Worm (Caenorhabditis elegans) whole organism, L3 larva: ENCODE measurements around the gene mrps-31.

Experiments used
- R02D3.7 ChIP-seq: fragments of 150-350 bp; optimal IDR thresholded peaks from 2 replicates; lab custom pipeline; 2014; ENCODE audit warnings: missing biosample characterization, missing genetic modification characterization
- ZK546.5 ChIP-seq: sonication (generic microtip); optimal IDR thresholded peaks from 2 replicates; lab custom pipeline; 2017; ENCODE audit warnings: missing biosample characterization, missing genetic modification characterization
- aly-2 ChIP-seq: fragments of 150-350 bp; optimal IDR thresholded peaks from 2 replicates; lab custom pipeline; 2014; ENCODE audit warnings: missing biosample characterization, missing genetic modification characterization
- ama-1 ChIP-seq: fragments of 150-350 bp; optimal IDR thresholded peaks from 2 replicates; lab custom pipeline; 2018
- ceh-28 ChIP-seq: fragments of 150-350 bp; optimal IDR thresholded peaks from 2 replicates; lab custom pipeline; 2014; ENCODE audit warnings: missing biosample characterization, missing genetic modification reagents, missing genetic modification characterization
- ceh-82 ChIP-seq: fragments of 150-350 bp; optimal IDR thresholded peaks from 2 replicates; lab custom pipeline; 2014; ENCODE audit warnings: missing biosample characterization, missing genetic modification characterization
- ceh-9 ChIP-seq: sonication (generic microtip); optimal IDR thresholded peaks from 2 replicates; lab custom pipeline; 2018; ENCODE audit warnings: missing biosample characterization, missing genetic modification characterization
- daf-12 ChIP-seq: fragments of 150-350 bp; optimal IDR thresholded peaks from 2 replicates; lab custom pipeline; 2014; ENCODE audit warnings: missing biosample characterization, missing genetic modification reagents, missing genetic modification characterization
- egl-27 ChIP-seq: sonication (generic microtip); optimal IDR thresholded peaks from 4 replicates; lab custom pipeline; 2017; ENCODE audit warnings: missing biosample characterization, missing genetic modification reagents, missing genetic modification characterization
- egl-5 ChIP-seq: fragments of 150-350 bp; optimal IDR thresholded peaks from 2 replicates; lab custom pipeline; 2017; ENCODE audit warnings: missing biosample characterization, missing genetic modification reagents, missing genetic modification characterization, inconsistent platforms
- elt-1 ChIP-seq: fragments of 150-350 bp; optimal IDR thresholded peaks from 2 replicates; lab custom pipeline; 2014; ENCODE audit warnings: missing biosample characterization, missing genetic modification characterization
- elt-2 ChIP-seq: sonication (generic microtip); optimal IDR thresholded peaks from 2 replicates; lab custom pipeline; 2016; ENCODE audit warnings: missing genetic modification reagents, mild to moderate bottlenecking, missing genetic modification characterization, missing compliant biosample characterization
- eor-1 ChIP-seq, 2 experiments: fragments of 150-350 bp; optimal IDR thresholded peaks; 2 replicates each; lab custom pipeline; 2014 to 2018; ENCODE audit warnings: missing biosample characterization in 2 of 2, missing genetic modification characterization in 2 of 2
- fkh-10 ChIP-seq: sonication (generic microtip); optimal IDR thresholded peaks from 2 replicates; lab custom pipeline; 2017; ENCODE audit warnings: missing biosample characterization, missing genetic modification reagents, missing genetic modification characterization
- fos-1 ChIP-seq: fragments of 150-350 bp; optimal IDR thresholded peaks from 2 replicates; lab custom pipeline; 2014; ENCODE audit warnings: missing biosample characterization, missing genetic modification characterization
- hmg-11 ChIP-seq: sonication (generic microtip); optimal IDR thresholded peaks from 2 replicates; lab custom pipeline; 2016; ENCODE audit warnings: missing genetic modification characterization, missing compliant biosample characterization
- jun-1 ChIP-seq: fragments of 150-350 bp; optimal IDR thresholded peaks from 2 replicates; lab custom pipeline; 2014; ENCODE audit warnings: missing biosample characterization, missing genetic modification reagents, missing genetic modification characterization
- lin-15B ChIP-seq: fragments of 150-350 bp; optimal IDR thresholded peaks from 2 replicates; lab custom pipeline; 2014; ENCODE audit warnings: missing biosample characterization, missing genetic modification characterization
- lin-39 ChIP-seq: fragments of 150-350 bp; optimal IDR thresholded peaks from 2 replicates; lab custom pipeline; 2018; ENCODE audit warnings: missing biosample characterization, missing genetic modification reagents, missing genetic modification characterization
- lsy-12 ChIP-seq: sonication (generic microtip); optimal IDR thresholded peaks from 2 replicates; lab custom pipeline; 2016; ENCODE audit warnings: mild to moderate bottlenecking, missing genetic modification characterization, missing compliant biosample characterization
- mdl-1 ChIP-seq: fragments of 150-350 bp; optimal IDR thresholded peaks from 2 replicates; lab custom pipeline; 2014; ENCODE audit warnings: missing biosample characterization, missing genetic modification characterization
- nfya-1 ChIP-seq: sonication (generic microtip); optimal IDR thresholded peaks from 2 replicates; lab custom pipeline; 2017; ENCODE audit warnings: missing genetic modification characterization, mild to moderate bottlenecking, missing compliant biosample characterization, antibody characterized with exemption, moderate library complexity; ENCODE audit not compliant: insufficient read depth
- nhr-11 ChIP-seq: fragments of 150-350 bp; optimal IDR thresholded peaks from 2 replicates; lab custom pipeline; 2014; ENCODE audit warnings: missing biosample characterization, missing genetic modification characterization
- nhr-12 ChIP-seq: fragments of 150-350 bp; optimal IDR thresholded peaks from 2 replicates; lab custom pipeline; 2014; ENCODE audit warnings: missing biosample characterization, missing genetic modification characterization
- nhr-23 ChIP-seq: fragments of 150-350 bp; optimal IDR thresholded peaks from 2 replicates; lab custom pipeline; 2014; ENCODE audit warnings: missing biosample characterization, missing genetic modification reagents, missing genetic modification characterization
- nhr-25 ChIP-seq: sonication (generic microtip); optimal IDR thresholded peaks from 2 replicates; lab custom pipeline; 2017; ENCODE audit warnings: missing biosample characterization, missing genetic modification characterization
- nhr-28 ChIP-seq: fragments of 150-350 bp; optimal IDR thresholded peaks from 2 replicates; lab custom pipeline; 2014; ENCODE audit warnings: missing biosample characterization, missing genetic modification characterization
- nhr-43 ChIP-seq: sonication (generic microtip); optimal IDR thresholded peaks from 2 replicates; lab custom pipeline; 2016; ENCODE audit warnings: mild to moderate bottlenecking, missing genetic modification characterization, missing compliant biosample characterization; ENCODE audit not compliant: poor library complexity, severe bottlenecking
- nhr-67 ChIP-seq: fragments of 150-350 bp; optimal IDR thresholded peaks from 2 replicates; lab custom pipeline; 2014; ENCODE audit warnings: missing biosample characterization, missing genetic modification characterization
- nhr-76 ChIP-seq: fragments of 150-350 bp; sonication (generic microtip); optimal IDR thresholded peaks from 5 replicates; lab custom pipeline; 2014; ENCODE audit warnings: missing biosample characterization, missing genetic modification characterization
- nhr-77 ChIP-seq: fragments of 150-350 bp; optimal IDR thresholded peaks from 2 replicates; lab custom pipeline; 2014; ENCODE audit warnings: missing biosample characterization, missing genetic modification characterization
- sea-2 ChIP-seq: fragments of 150-350 bp; sonication (generic microtip); optimal IDR thresholded peaks from 4 replicates; lab custom pipeline; 2014; ENCODE audit warnings: missing biosample characterization, missing genetic modification reagents, missing genetic modification characterization
- skn-1 ChIP-seq: fragments of 150-350 bp; optimal IDR thresholded peaks from 2 replicates; lab custom pipeline; 2014; ENCODE audit warnings: missing biosample characterization, missing genetic modification characterization
- snpc-4 ChIP-seq: fragments of 150-350 bp; optimal IDR thresholded peaks from 2 replicates; lab custom pipeline; 2014; ENCODE audit warnings: missing biosample characterization, missing genetic modification characterization
- tbx-2 ChIP-seq: sonication (generic microtip); optimal IDR thresholded peaks from 2 replicates; lab custom pipeline; 2016; ENCODE audit warnings: mild to moderate bottlenecking, missing genetic modification characterization, missing compliant biosample characterization
- unc-39 ChIP-seq: sonication (generic microtip); optimal IDR thresholded peaks from 4 replicates; lab custom pipeline; 2017; ENCODE audit warnings: missing biosample characterization, missing genetic modification characterization
- unc-62 ChIP-seq: fragments of 150-350 bp; sonication (generic microtip); optimal IDR thresholded peaks from 4 replicates; lab custom pipeline; 2014; ENCODE audit warnings: missing biosample characterization, missing genetic modification reagents, missing genetic modification characterization
- zag-1 ChIP-seq: fragments of 150-350 bp; optimal IDR thresholded peaks from 2 replicates; lab custom pipeline; 2014; ENCODE audit warnings: missing biosample characterization, missing genetic modification characterization
- ztf-11 ChIP-seq: fragments of 150-350 bp; optimal IDR thresholded peaks from 2 replicates; lab custom pipeline; 2014; ENCODE audit warnings: missing biosample characterization, missing genetic modification characterization

mrps-31 gene

DNA sequence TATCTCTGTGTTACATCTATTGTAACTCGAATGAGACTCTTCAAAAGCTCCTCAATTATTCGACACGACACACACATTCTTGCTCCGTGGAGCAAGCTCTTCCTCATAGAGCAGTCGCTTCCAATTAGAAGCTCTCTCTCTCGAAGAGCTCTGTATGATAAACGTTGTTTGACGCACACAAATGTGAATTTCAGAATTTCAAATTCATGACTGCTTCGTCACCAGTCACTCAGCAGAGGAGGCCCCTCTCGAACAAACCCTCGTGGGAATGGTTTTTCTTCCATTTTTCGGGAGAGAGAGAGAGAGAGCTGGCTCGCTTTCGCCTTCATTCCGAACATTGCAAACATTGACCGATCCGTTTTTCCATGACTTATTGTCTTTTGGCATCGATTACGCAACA, 2.2 kb upstream of the mrps-31 start:
- TF ChIP-seq unc-39 (tag; lab: Kevin White, UChicago) (no peak), hmg-11 (tag; lab: Kevin White, UChicago) (peak; percentile 17), ceh-82 (tag; lab: Kevin White, UChicago) (no peak), mdl-1 (tag; lab: Kevin White, UChicago) (no peak), fkh-10 (GFP tag; lab: Kevin White, UChicago) (no peak), nfya-1 (peak; percentile 14), lin-39 (peak; percentile 17), egl-27 (tag; lab: Kevin White, UChicago) (no peak)

- no peak for TF ChIP-seq sea-2 (GFP tag; lab: Kevin White, UChicago)
- no peak for TF ChIP-seq egl-27 (tag; lab: Kevin White, UChicago)
- TF ChIP-seq nhr-76 (tag; lab: Kevin White, UChicago), result no peak
- no peak for TF ChIP-seq egl-5 (tag; lab: Kevin White, UChicago)
- no peak for TF ChIP-seq eor-1 (tag; optimal IDR thresholded peaks at IDR 0.05; lab: Kevin White, UChicago)
- no peak for TF ChIP-seq zag-1 (tag; lab: Kevin White, UChicago)
- no peak for TF ChIP-seq nhr-28 (tag; lab: Kevin White, UChicago)
- no peak for TF ChIP-seq skn-1
- no peak for TF ChIP-seq unc-39 (tag; lab: Kevin White, UChicago)
- no peak for TF ChIP-seq mdl-1 (tag; lab: Kevin White, UChicago)
- no peak for TF ChIP-seq ceh-28 (tag; lab: Kevin White, UChicago)
- TF ChIP-seq lsy-12, result no peak
- TF ChIP-seq nhr-67 (tag; lab: Kevin White, UChicago), result no peak
- no peak for TF ChIP-seq nhr-11
- TF ChIP-seq R02D3.7 (tag; lab: Kevin White, UChicago), result no peak
- TF ChIP-seq nfya-1, result no peak
- no peak for TF ChIP-seq daf-12 (tag; lab: Kevin White, UChicago)
- TF ChIP-seq unc-62 (GFP tag; lab: Kevin White, UChicago), result no peak
Observed at ce11 chrIII:3627042-3627441, 3.1 kb downstream of the mrps-31 start, which contains the start of gene sel-8. Gene sel-8, minus strand, starts transcription at chrIII:3627142.

DNA sequence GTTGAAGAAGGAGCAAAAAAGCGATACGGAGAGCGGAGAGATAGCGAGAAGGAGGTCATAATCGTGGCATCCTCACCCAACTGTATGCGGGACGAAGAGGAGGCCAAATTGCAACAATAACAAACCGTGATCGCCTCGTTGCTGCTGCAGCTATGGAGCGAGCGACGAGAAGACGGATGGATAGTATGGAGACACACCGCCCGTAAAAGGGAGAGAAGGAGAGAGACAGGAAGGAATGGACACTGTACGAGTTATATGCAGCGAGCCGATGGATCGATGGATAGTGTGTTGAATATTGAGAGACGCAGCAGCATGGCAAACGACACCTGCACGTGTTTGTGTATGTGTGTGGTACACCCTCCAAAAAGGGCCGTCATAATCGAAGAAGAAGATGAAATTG, 6.4 kb downstream of the mrps-31 start:
- no peak for TF ChIP-seq ceh-28 (tag; lab: Kevin White, UChicago)
- TF ChIP-seq fos-1 (tag; lab: Kevin White, UChicago), result no peak
- no peak for TF ChIP-seq nhr-67 (tag; lab: Kevin White, UChicago)
- TF ChIP-seq ceh-82 (tag; lab: Kevin White, UChicago), result no peak
- no peak for TF ChIP-seq elt-2 (tag; lab: Kevin White, UChicago)
- TF ChIP-seq ZK546.5, result no peak
- no peak for TF ChIP-seq ama-1
- no peak for TF ChIP-seq R02D3.7 (tag; lab: Kevin White, UChicago)
- TF ChIP-seq hmg-11 (tag; lab: Kevin White, UChicago), result peak; percentile 35
- no peak for TF ChIP-seq nhr-12 (tag; lab: Kevin White, UChicago)
- no peak for TF ChIP-seq nhr-11
- TF ChIP-seq aly-2 (tag; lab: Kevin White, UChicago), result no peak
- TF ChIP-seq nhr-23, result peak; percentile 16
- TF ChIP-seq daf-12 (tag; lab: Kevin White, UChicago), result no peak

ce11 chrIII:3621211-3621897, 8.8 kb downstream of the mrps-31 start:
- TF ChIP-seq nfya-1 (peak; percentile 31), nhr-43 (tag; lab: Kevin White, UChicago) (peak; percentile 43), lin-39 (peak; percentile 58), ceh-28 (tag; lab: Kevin White, UChicago) (peak; percentile 8), nhr-28 (tag; lab: Kevin White, UChicago) (no peak), nhr-25 (tag; lab: Kevin White, UChicago) (peak; percentile 46), nhr-23 (peak; percentile 74), elt-1 (no peak)

DNA sequence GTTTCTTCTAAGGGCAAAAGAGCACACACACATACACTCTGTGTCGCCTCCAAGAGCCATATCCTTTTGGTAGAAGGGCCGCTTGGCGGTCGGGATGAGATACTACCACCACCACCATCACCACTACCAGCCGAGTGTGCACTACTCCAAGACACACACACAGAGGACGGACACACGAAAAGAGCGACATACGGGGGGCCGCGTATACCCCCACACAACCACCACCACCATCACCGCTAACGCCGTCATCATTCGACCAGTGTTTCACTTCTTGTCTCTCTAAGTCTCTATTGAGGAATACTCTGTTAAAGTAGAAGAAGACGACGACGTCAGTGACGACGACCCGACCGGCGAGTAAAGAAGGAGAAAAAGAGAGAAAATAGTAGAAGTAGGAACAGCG, 9.5 kb downstream of the mrps-31 start:
- TF ChIP-seq ama-1 (no peak), nhr-76 (tag; lab: Kevin White, UChicago) (no peak), nhr-23 (peak; percentile 27), eor-1 (tag; optimal IDR thresholded peaks at IDR 0.05; lab: Kevin White, UChicago) (no peak), lin-39 (peak; percentile 82), lin-15B (tag; lab: Kevin White, UChicago) (no peak), fos-1 (tag; lab: Kevin White, UChicago) (no peak), jun-1 (no peak), unc-62 (GFP tag; lab: Kevin White, UChicago) (no peak), nfya-1 (peak; percentile 46), ceh-9 (tag; lab: Kevin White, UChicago) (no peak), daf-12 (tag; lab: Kevin White, UChicago) (no peak), elt-1 (no peak), tbx-2 (no peak), nhr-77 (tag; lab: Kevin White, UChicago) (no peak), nhr-11 (no peak), hmg-11 (tag; lab: Kevin White, UChicago) (peak; percentile 63), egl-27 (tag; lab: Kevin White, UChicago) (no peak), fkh-10 (GFP tag; lab: Kevin White, UChicago) (no peak), nhr-12 (tag; lab: Kevin White, UChicago) (no peak), ztf-11 (tag; lab: Kevin White, UChicago) (no peak), egl-5 (tag; lab: Kevin White, UChicago) (no peak), zag-1 (tag; lab: Kevin White, UChicago) (no peak), snpc-4 (tag; lab: Kevin White, UChicago) (no peak), unc-39 (tag; lab: Kevin White, UChicago) (no peak), ZK546.5 (no peak)
